Comparison of ENCODE assay signal across 1 fruit fly cellular context in genomic region chr2L:2872968-2873728, dm6.
TF ChIP-seq lines count a peak whose summit lies in the region.

No protein-coding gene starts in this region.

TF ChIP-seq in whole organism, embryonic, 481 proteins besides CTCF, POLR2A, EP300 and RAD21 (continued from another document and continues in another):
- TF ChIP-seq exex (tag; optimal IDR thresholded peaks at IDR 0.05; lab: Kevin White, UChicago) = no peak
- TF ChIP-seq CG11695 (GFP tag; IDR thresholded peaks at IDR 0.05; lab: Robert Waterston, UW) = 0 out of 3 replicates have a peak, but pooled peaks have one; percentile 49
- no peak for TF ChIP-seq CG11696 (GFP tag; IDR thresholded peaks at IDR 0.05; lab: Robert Waterston, UW)
- TF ChIP-seq Mes4 (GFP tag; optimal IDR thresholded peaks at IDR 0.05; lab: Kevin White, UChicago) = no peak
- TF ChIP-seq aop (GFP tag; IDR thresholded peaks at IDR 0.05; lab: Robert Waterston, UW) = no peak
- TF ChIP-seq Drgx (GFP tag; IDR thresholded peaks at IDR 0.05; lab: Robert Waterston, UW) = peak; percentile 30; the same call in 1 of the 2 replicates
- TF ChIP-seq fu2 (GFP tag; optimal IDR thresholded peaks at IDR 0.05; lab: Kevin White, UChicago) = no peak
- TF ChIP-seq run (tag; optimal IDR thresholded peaks at IDR 0.05; lab: Kevin White, UChicago) = no peak
- no peak for TF ChIP-seq CG10147 (GFP tag; optimal IDR thresholded peaks at IDR 0.05; lab: Kevin White, UChicago)
- no peak for TF ChIP-seq Aef1 (GFP tag; IDR thresholded peaks at IDR 0.05; lab: Robert Waterston, UW)
- TF ChIP-seq CG18476 (GFP tag; optimal IDR thresholded peaks at IDR 0.05; lab: Kevin White, UChicago) = no peak
- TF ChIP-seq insv (GFP tag; optimal IDR thresholded peaks at IDR 0.05; lab: Kevin White, UChicago) = no peak
- no peak for TF ChIP-seq CG3163 (GFP tag; optimal IDR thresholded peaks at IDR 0.05; lab: Kevin White, UChicago)
- TF ChIP-seq CG11398 (GFP tag; optimal IDR thresholded peaks at IDR 0.05; lab: Kevin White, UChicago) = no peak
- no peak for TF ChIP-seq tup (GFP tag; optimal IDR thresholded peaks at IDR 0.05; lab: Kevin White, UChicago)
- TF ChIP-seq Spps (tag; optimal IDR thresholded peaks at IDR 0.05; lab: Kevin White, UChicago) = no peak
- TF ChIP-seq Vsx1 (GFP tag; optimal IDR thresholded peaks at IDR 0.05; lab: Kevin White, UChicago) = no peak
- TF ChIP-seq vfl (GFP tag; optimal IDR thresholded peaks at IDR 0.05; lab: Kevin White, UChicago) = no peak
- TF ChIP-seq ash1 (GFP tag; optimal IDR thresholded peaks at IDR 0.05; lab: Kevin White, UChicago) = no peak
- no peak for TF ChIP-seq CG13296 (GFP tag; optimal IDR thresholded peaks at IDR 0.05; lab: Kevin White, UChicago)
- no peak for TF ChIP-seq Jarid2 (GFP tag; optimal IDR thresholded peaks at IDR 0.05; lab: Kevin White, UChicago)
- TF ChIP-seq Dll (GFP tag; IDR thresholded peaks at IDR 0.05; lab: Robert Waterston, UW; ENCODE audit: partially characterized antibody) = no peak
- no peak for TF ChIP-seq rib (GFP tag; IDR thresholded peaks at IDR 0.05; lab: Robert Waterston, UW)
- TF ChIP-seq twi (tag; optimal IDR thresholded peaks at IDR 0.05; lab: Kevin White, UChicago) = no peak
- no peak for TF ChIP-seq H2.0 (GFP tag; IDR thresholded peaks at IDR 0.05; lab: Robert Waterston, UW)
- no peak for TF ChIP-seq Dp (GFP tag; optimal IDR thresholded peaks at IDR 0.05; lab: Kevin White, UChicago)
- TF ChIP-seq CG8924 (tag; optimal IDR thresholded peaks at IDR 0.05; lab: Kevin White, UChicago) = no peak
- peak; percentile 41 to 54 for TF ChIP-seq Hr51 (GFP tag; optimal IDR thresholded peaks at IDR 0.05; lab: Kevin White, UChicago)
- 0 out of 3 replicates have a peak, but pooled peaks have one; percentile 40 for TF ChIP-seq dysf (GFP tag; IDR thresholded peaks at IDR 0.05; lab: Robert Waterston, UW)
- no peak for TF ChIP-seq Chrac-16 (GFP tag; optimal IDR thresholded peaks at IDR 0.05; lab: Kevin White, UChicago)
- no peak for TF ChIP-seq Eip74EF (GFP tag; optimal IDR thresholded peaks at IDR 0.05; lab: Kevin White, UChicago)
- no peak for TF ChIP-seq gsb (GFP tag; IDR thresholded peaks at IDR 0.05; lab: Robert Waterston, UW)
- TF ChIP-seq CG8359 (GFP tag; optimal IDR thresholded peaks at IDR 0.05; lab: Kevin White, UChicago; ENCODE audit: borderline replicate concordance) = no peak
- TF ChIP-seq tio (GFP tag; optimal IDR thresholded peaks at IDR 0.05; lab: Kevin White, UChicago) = no peak
- TF ChIP-seq CG1832 (GFP tag; optimal IDR thresholded peaks at IDR 0.05; lab: Kevin White, UChicago) = no peak
- TF ChIP-seq CG10979 (tag; optimal IDR thresholded peaks at IDR 0.05; lab: Kevin White, UChicago) = peak; percentile 31
- no peak for TF ChIP-seq CG6683 (GFP tag; optimal IDR thresholded peaks at IDR 0.05; lab: Kevin White, UChicago)
- TF ChIP-seq slp2 (GFP tag; optimal IDR thresholded peaks at IDR 0.05; lab: Kevin White, UChicago) = no peak
- TF ChIP-seq CG1792 (GFP tag; optimal IDR thresholded peaks at IDR 0.05; lab: Kevin White, UChicago) = no peak
- no peak for TF ChIP-seq Sry-δ (GFP tag; optimal IDR thresholded peaks at IDR 0.05; lab: Kevin White, UChicago)
- peak in 1 of 2 experiments; percentile 31 for TF ChIP-seq dpn (GFP tag; optimal IDR thresholded peaks at IDR 0.05; lab: Kevin White, UChicago)
- no peak for TF ChIP-seq HLH54F (GFP tag; optimal IDR thresholded peaks at IDR 0.05; lab: Kevin White, UChicago)
- no peak for TF ChIP-seq her (GFP tag; optimal IDR thresholded peaks at IDR 0.05; lab: Kevin White, UChicago)
- TF ChIP-seq CG12236 (GFP tag; optimal IDR thresholded peaks at IDR 0.05; lab: Kevin White, UChicago) = no peak
- TF ChIP-seq knrl (GFP tag; IDR thresholded peaks at IDR 0.05; lab: Robert Waterston, UW; ENCODE audit: partially characterized antibody) = no peak
- no peak for TF ChIP-seq CG14965 (GFP tag; optimal IDR thresholded peaks at IDR 0.05; lab: Kevin White, UChicago; ENCODE audit: borderline replicate concordance)
- no peak for TF ChIP-seq CG17829 (tag; optimal IDR thresholded peaks at IDR 0.05; lab: Kevin White, UChicago)
- TF ChIP-seq chn (GFP tag; optimal IDR thresholded peaks at IDR 0.05; lab: Kevin White, UChicago) = no peak
- no peak for TF ChIP-seq CG10543 (GFP tag; optimal IDR thresholded peaks at IDR 0.05; lab: Kevin White, UChicago)
- peak; percentile 35 for TF ChIP-seq Hmr (GFP tag; optimal IDR thresholded peaks at IDR 0.05; lab: Kevin White, UChicago)
- TF ChIP-seq repo (GFP tag; optimal IDR thresholded peaks at IDR 0.05; lab: Kevin White, UChicago) = no peak
- no peak for TF ChIP-seq Ssrp (tag; optimal IDR thresholded peaks at IDR 0.05; lab: Kevin White, UChicago)
- no peak for TF ChIP-seq CG15011 (GFP tag; optimal IDR thresholded peaks at IDR 0.05; lab: Kevin White, UChicago)
- TF ChIP-seq CG6813 (GFP tag; optimal IDR thresholded peaks at IDR 0.05; lab: Kevin White, UChicago) = no peak
- TF ChIP-seq CG14667 (GFP tag; IDR thresholded peaks at IDR 0.05; lab: Robert Waterston, UW) = no peak
- no peak for TF ChIP-seq CG9817 (tag; optimal IDR thresholded peaks at IDR 0.05; lab: Kevin White, UChicago)
- no peak for TF ChIP-seq tap (tag; optimal IDR thresholded peaks at IDR 0.05; lab: Kevin White, UChicago)
- TF ChIP-seq CG12155 (GFP tag; optimal IDR thresholded peaks at IDR 0.05; lab: Kevin White, UChicago) = peak; percentile 1
- peak; percentile 33 for TF ChIP-seq CG10366 (GFP tag; IDR thresholded peaks at IDR 0.05; lab: Robert Waterston, UW)
- TF ChIP-seq CG8944 (GFP tag; optimal IDR thresholded peaks at IDR 0.05; lab: Kevin White, UChicago) = no peak
- peak; percentile 33 for TF ChIP-seq CG30403 (GFP tag; optimal IDR thresholded peaks at IDR 0.05; lab: Kevin White, UChicago)
- TF ChIP-seq CG10274 (GFP tag; optimal IDR thresholded peaks at IDR 0.05; lab: Kevin White, UChicago) = no peak
- peak; percentile 33; the same call in 1 of the 2 replicates for TF ChIP-seq al (GFP tag; IDR thresholded peaks at IDR 0.05; lab: Robert Waterston, UW)
- no peak for TF ChIP-seq CG4360 (GFP tag; IDR thresholded peaks at IDR 0.05; lab: Robert Waterston, UW)
- TF ChIP-seq inv (GFP tag; IDR thresholded peaks at IDR 0.05; lab: Robert Waterston, UW; ENCODE audit: partially characterized antibody) = no peak
- TF ChIP-seq zfh1 (GFP tag; IDR thresholded peaks at IDR 0.05; lab: Robert Waterston, UW) = no peak
- no peak for TF ChIP-seq jigr1 (GFP tag; IDR thresholded peaks at IDR 0.05; lab: Robert Waterston, UW)
- TF ChIP-seq CG13424 (tag; optimal IDR thresholded peaks at IDR 0.05; lab: Kevin White, UChicago) = peak; percentile 8
- TF ChIP-seq Elba2 (GFP tag; optimal IDR thresholded peaks at IDR 0.05; lab: Kevin White, UChicago) = no peak
- no peak for TF ChIP-seq maf-S (GFP tag; optimal IDR thresholded peaks at IDR 0.05; lab: Kevin White, UChicago)
- TF ChIP-seq odd (GFP tag; optimal IDR thresholded peaks at IDR 0.05; lab: Kevin White, UChicago) = no peak
- TF ChIP-seq Hr39 (optimal IDR thresholded peaks at IDR 0.05; lab: Kevin White, UChicago) = no peak
- no peak for TF ChIP-seq CG3065 (GFP tag; optimal IDR thresholded peaks at IDR 0.05; lab: Kevin White, UChicago)
- no peak for TF ChIP-seq C15 (GFP tag; IDR thresholded peaks at IDR 0.05; lab: Robert Waterston, UW)
- no peak for TF ChIP-seq Dad (GFP tag; optimal IDR thresholded peaks at IDR 0.05; lab: Kevin White, UChicago)
- TF ChIP-seq CG2712 (tag; optimal IDR thresholded peaks at IDR 0.05; lab: Kevin White, UChicago) = no peak
- 0 out of 2 replicates have a peak, but pooled peaks have one; percentile 34 for TF ChIP-seq HLH3B (GFP tag; IDR thresholded peaks at IDR 0.05; lab: Robert Waterston, UW)
- TF ChIP-seq Hsf (GFP tag; optimal IDR thresholded peaks at IDR 0.05; lab: Kevin White, UChicago) = no peak
- no peak for TF ChIP-seq CG7357 (GFP tag; IDR thresholded peaks at IDR 0.05; lab: Robert Waterston, UW)
- no peak for TF ChIP-seq CG4854 (GFP tag; optimal IDR thresholded peaks at IDR 0.05; lab: Kevin White, UChicago)
- no peak for TF ChIP-seq CG31365 (tag; optimal IDR thresholded peaks at IDR 0.05; lab: Kevin White, UChicago)
- TF ChIP-seq D (optimal IDR thresholded peaks at IDR 0.05; lab: Kevin White, UChicago) = no peak
- TF ChIP-seq D (GFP tag; optimal IDR thresholded peaks at IDR 0.05; lab: Kevin White, UChicago) = peak; percentile 45
- TF ChIP-seq CG4404 (GFP tag; IDR thresholded peaks at IDR 0.05; lab: Robert Waterston, UW) = no peak
- TF ChIP-seq Fer2 (tag; optimal IDR thresholded peaks at IDR 0.05; lab: Kevin White, UChicago) = no peak
- no peak for TF ChIP-seq CG1529 (GFP tag; optimal IDR thresholded peaks at IDR 0.05; lab: Kevin White, UChicago)
- no peak for TF ChIP-seq ham (GFP tag; IDR thresholded peaks at IDR 0.05; lab: Robert Waterston, UW)
- no peak for TF ChIP-seq CG34376 (GFP tag; optimal IDR thresholded peaks at IDR 0.05; lab: Kevin White, UChicago)
- no peak for TF ChIP-seq nau (GFP tag; optimal IDR thresholded peaks at IDR 0.05; lab: Kevin White, UChicago)
- no peak for TF ChIP-seq CG17912 (GFP tag; optimal IDR thresholded peaks at IDR 0.05; lab: Kevin White, UChicago)
- no peak for TF ChIP-seq CG9437 (GFP tag; optimal IDR thresholded peaks at IDR 0.05; lab: Kevin White, UChicago)
- TF ChIP-seq oc (tag; optimal IDR thresholded peaks at IDR 0.05; lab: Kevin White, UChicago) = no peak
- no peak for TF ChIP-seq CG2199 (GFP tag; IDR thresholded peaks at IDR 0.05; lab: Robert Waterston, UW)
- no peak for TF ChIP-seq Pdp1 (GFP tag; optimal IDR thresholded peaks at IDR 0.05; lab: Kevin White, UChicago)
- TF ChIP-seq Ptx1 (GFP tag; IDR thresholded peaks at IDR 0.05; lab: Robert Waterston, UW) = peak; percentile 44; the same call in 1 of the 2 replicates
- TF ChIP-seq CG12769 (tag; optimal IDR thresholded peaks at IDR 0.05; lab: Kevin White, UChicago) = no peak
- TF ChIP-seq CG11560 (tag; IDR thresholded peaks at IDR 0.05; lab: Robert Waterston, UW) = no peak
- TF ChIP-seq lmd (GFP tag; IDR thresholded peaks at IDR 0.05; lab: Robert Waterston, UW) = peak; percentile 23; the same call in 1 of the 2 replicates
- TF ChIP-seq pho (GFP tag; optimal IDR thresholded peaks at IDR 0.05; lab: Kevin White, UChicago) = no peak
- no peak for TF ChIP-seq CG30431 (GFP tag; optimal IDR thresholded peaks at IDR 0.05; lab: Kevin White, UChicago)
- 0 out of 2 replicates have a peak, but pooled peaks have one; percentile 6 for TF ChIP-seq sob (GFP tag; IDR thresholded peaks at IDR 0.05; lab: Robert Waterston, UW)
- no peak for TF ChIP-seq CG5953 (GFP tag; IDR thresholded peaks at IDR 0.05; lab: Robert Waterston, UW)
- TF ChIP-seq CG16779 (GFP tag; IDR thresholded peaks at IDR 0.05; lab: Robert Waterston, UW) = no peak
- no peak for TF ChIP-seq CG17186 (GFP tag; optimal IDR thresholded peaks at IDR 0.05; lab: Kevin White, UChicago)
- TF ChIP-seq CG1603 (tag; optimal IDR thresholded peaks at IDR 0.05; lab: Kevin White, UChicago) = peak; percentile 10
- no peak for TF ChIP-seq stwl (tag; optimal IDR thresholded peaks at IDR 0.05; lab: Kevin White, UChicago)
- peak; percentile 51 for TF ChIP-seq CG2120 (GFP tag; optimal IDR thresholded peaks at IDR 0.05; lab: Kevin White, UChicago)
- TF ChIP-seq Asciz (GFP tag; optimal IDR thresholded peaks at IDR 0.05; lab: Kevin White, UChicago) = no peak
- no peak for TF ChIP-seq Ets97D (GFP tag; optimal IDR thresholded peaks at IDR 0.05; lab: Kevin White, UChicago)
- peak; percentile 6 for TF ChIP-seq zen (tag; optimal IDR thresholded peaks at IDR 0.05; lab: Kevin White, UChicago)
- no peak for TF ChIP-seq danr (GFP tag; IDR thresholded peaks at IDR 0.05; lab: Robert Waterston, UW)
- no peak for TF ChIP-seq CG12219 (GFP tag; optimal IDR thresholded peaks at IDR 0.05; lab: Kevin White, UChicago)
- TF ChIP-seq fd102C (GFP tag; optimal IDR thresholded peaks at IDR 0.05; lab: Kevin White, UChicago) = no peak
- TF ChIP-seq CG5180 (GFP tag; optimal IDR thresholded peaks at IDR 0.05; lab: Kevin White, UChicago) = no peak
- TF ChIP-seq CG10654 (GFP tag; optimal IDR thresholded peaks at IDR 0.05; lab: Kevin White, UChicago) = no peak
- TF ChIP-seq Nf-YA (GFP tag; IDR thresholded peaks at IDR 0.05; lab: Robert Waterston, UW) = no peak
- TF ChIP-seq nerfin-2 (GFP tag; IDR thresholded peaks at IDR 0.05; lab: Robert Waterston, UW; ENCODE audit: partially characterized antibody) = no peak
- TF ChIP-seq CG4707 (GFP tag; optimal IDR thresholded peaks at IDR 0.05; lab: Kevin White, UChicago) = no peak
- no peak for TF ChIP-seq pb (GFP tag; optimal IDR thresholded peaks at IDR 0.05; lab: Kevin White, UChicago)
- TF ChIP-seq sisA (GFP tag; IDR thresholded peaks at IDR 0.05; lab: Robert Waterston, UW) = no peak
- no peak for TF ChIP-seq bsh (GFP tag; optimal IDR thresholded peaks at IDR 0.05; lab: Kevin White, UChicago)
- TF ChIP-seq nerfin-1 (tag; optimal IDR thresholded peaks at IDR 0.05; lab: Kevin White, UChicago) = no peak
- TF ChIP-seq pfk (GFP tag; optimal IDR thresholded peaks at IDR 0.05; lab: Kevin White, UChicago) = no peak
- TF ChIP-seq CG7271 (tag; optimal IDR thresholded peaks at IDR 0.05; lab: Kevin White, UChicago) = no peak
- no peak for TF ChIP-seq CG4282 (GFP tag; optimal IDR thresholded peaks at IDR 0.05; lab: Kevin White, UChicago)
- TF ChIP-seq Usf (GFP tag; optimal IDR thresholded peaks at IDR 0.05; lab: Kevin White, UChicago) = no peak
- TF ChIP-seq CG10267 (tag; optimal IDR thresholded peaks at IDR 0.05; lab: Kevin White, UChicago) = no peak
- TF ChIP-seq Gsc (GFP tag; IDR thresholded peaks at IDR 0.05; lab: Robert Waterston, UW) = no peak
- TF ChIP-seq fru (optimal IDR thresholded peaks at IDR 0.05; lab: Kevin White, UChicago) = no peak
- no peak for TF ChIP-seq CG18619 (GFP tag; optimal IDR thresholded peaks at IDR 0.05; lab: Kevin White, UChicago)
- TF ChIP-seq CG17568 (GFP tag; optimal IDR thresholded peaks at IDR 0.05; lab: Kevin White, UChicago) = no peak
- TF ChIP-seq klu (GFP tag; IDR thresholded peaks at IDR 0.05; lab: Robert Waterston, UW) = no peak
- TF ChIP-seq Kr (GFP tag; optimal IDR thresholded peaks at IDR 0.05; lab: Kevin White, UChicago) = no peak
- peak; percentile 9 for TF ChIP-seq CG7786 (GFP tag; optimal IDR thresholded peaks at IDR 0.05; lab: Kevin White, UChicago)
- TF ChIP-seq CG32772 (GFP tag; IDR thresholded peaks at IDR 0.05; lab: Robert Waterston, UW) = no peak
- no peak for TF ChIP-seq CG14710 (tag; optimal IDR thresholded peaks at IDR 0.05; lab: Kevin White, UChicago)
- 0 out of 2 replicates have a peak, but pooled peaks have one; percentile 23 for TF ChIP-seq CG1024 (GFP tag; IDR thresholded peaks at IDR 0.05; lab: Robert Waterston, UW)
- TF ChIP-seq Hey (tag; optimal IDR thresholded peaks at IDR 0.05; lab: Kevin White, UChicago) = no peak
- peak; percentile 63 for TF ChIP-seq Meics (GFP tag; optimal IDR thresholded peaks at IDR 0.05; lab: Kevin White, UChicago)
